Fruit fly (Drosophila melanogaster) whole organism, wandering third instar larva: Measurements from ENCODE around the gene Lgr3.

Experiments used
- Abd-B ChIP-seq: fragments of >200 bp; optimal IDR thresholded peaks from 2 replicates; lab custom pipeline; 2017; ENCODE audit warnings: missing biosample characterization, missing genetic modification characterization
- CG32264 ChIP-seq: fragments of 200-800 bp; sonication (Bioruptor generic); optimal IDR thresholded peaks from 2 replicates; lab custom pipeline; 2016; ENCODE audit warnings: missing biosample characterization, missing genetic modification characterization
- CrebA ChIP-seq: fragments of 200-800 bp; sonication (Bioruptor generic); optimal IDR thresholded peaks from 2 replicates; lab custom pipeline; 2016; ENCODE audit warnings: missing biosample characterization, mild to moderate bottlenecking, missing genetic modification characterization, borderline replicate concordance
- Dfd ChIP-seq: fragments of >200 bp; optimal IDR thresholded peaks from 2 replicates; lab custom pipeline; 2017; ENCODE audit warnings: missing biosample characterization, missing genetic modification characterization
- Dif ChIP-seq: fragments of 200-275, 200-300 bp; sonication (Bioruptor generic); optimal IDR thresholded peaks from 2 replicates; lab custom pipeline; 2018; ENCODE audit warnings: missing biosample characterization, missing genetic modification characterization; ENCODE audit not compliant: partially characterized antibody
- GATAd ChIP-seq: sonication (Bioruptor generic); optimal IDR thresholded peaks from 2 replicates; lab custom pipeline; 2016; ENCODE audit warnings: missing biosample characterization, missing genetic modification characterization
- HLH106 ChIP-seq: fragments of 200-800 bp; optimal IDR thresholded peaks from 3 replicates; lab custom pipeline; 2019; ENCODE audit warnings: missing biosample characterization, mild to moderate bottlenecking, missing genetic modification characterization, moderate library complexity
- Hr78 ChIP-seq: fragments of >200 bp; optimal IDR thresholded peaks from 2 replicates; lab custom pipeline; 2017; ENCODE audit warnings: missing biosample characterization, missing genetic modification characterization
- Hr83 ChIP-seq: fragments of 200-300 bp; sonication (Bioruptor generic); optimal IDR thresholded peaks from 2 replicates; lab custom pipeline; 2016; ENCODE audit warnings: missing biosample characterization, mild to moderate bottlenecking, missing genetic modification characterization, moderate library complexity; ENCODE audit not compliant: poor library complexity, severe bottlenecking
- Jra ChIP-seq: sonication (Bioruptor generic); optimal IDR thresholded peaks from 2 replicates; lab custom pipeline; 2016; ENCODE audit warnings: missing biosample characterization, missing genetic modification characterization
- Mio ChIP-seq: sonication (Bioruptor generic); optimal IDR thresholded peaks from 2 replicates; lab custom pipeline; 2016; ENCODE audit warnings: missing biosample characterization, missing genetic modification characterization
- Myc ChIP-seq: fragments of >200 bp; optimal IDR thresholded peaks from 2 replicates; lab custom pipeline; 2017
- N ChIP-seq: fragments of >200 bp; optimal IDR thresholded peaks from 2 replicates; lab custom pipeline; 2018; ENCODE audit warnings: missing biosample characterization, missing external identifiers, missing genetic modification characterization
- OdsH ChIP-seq: fragments of 200-800 bp; sonication (Bioruptor generic); optimal IDR thresholded peaks from 2 replicates; lab custom pipeline; 2016; ENCODE audit warnings: missing biosample characterization, mild to moderate bottlenecking, missing genetic modification characterization
- Rel ChIP-seq, 2 experiments: fragments of 200-800 bp; sonication (Bioruptor generic) in 1 of 2; optimal IDR thresholded peaks; 2 replicates in 1 of 2; 3 replicates in 1 of 2; lab custom pipeline; 2016 to 2019; ENCODE audit warnings: mild to moderate bottlenecking in 2 of 2, missing biosample characterization in 2 of 2, missing genetic modification characterization in 2 of 2, moderate library complexity in 1 of 2
- Sp1 ChIP-seq: fragments of 200-800 bp; sonication (Bioruptor generic); optimal IDR thresholded peaks from 3 replicates; lab custom pipeline; 2019; ENCODE audit warnings: missing biosample characterization, mild to moderate bottlenecking, missing genetic modification characterization, moderate library complexity
- Vsx2 ChIP-seq: fragments of 200-300, 225-300 bp; sonication (Bioruptor generic); optimal IDR thresholded peaks from 2 replicates; lab custom pipeline; 2018; ENCODE audit warnings: missing biosample characterization, missing genetic modification characterization; ENCODE audit not compliant: partially characterized antibody
- br ChIP-seq: fragments of 200-800 bp; sonication (Bioruptor generic); optimal IDR thresholded peaks from 2 replicates; lab custom pipeline; 2016; ENCODE audit warnings: missing biosample characterization, missing genetic modification characterization
- brk ChIP-seq: fragments of 200-800 bp; sonication (Bioruptor generic); optimal IDR thresholded peaks from 2 replicates; lab custom pipeline; 2016; ENCODE audit warnings: missing biosample characterization, mild to moderate bottlenecking, missing genetic modification characterization
- dl ChIP-seq, 2 experiments: fragments of 175-275, 200-275 bp in 1 of 2; fragments of 200-275 bp in 1 of 2; sonication (Bioruptor generic); optimal IDR thresholded peaks; lab custom pipeline; 2018; ENCODE audit warnings: mild to moderate bottlenecking in 2 of 2, missing biosample characterization in 2 of 2, missing genetic modification characterization in 2 of 2, moderate library complexity in 2 of 2; ENCODE audit not compliant: partially characterized antibody in 2 of 2, insufficient read depth in 1 of 2
- dmrt93B ChIP-seq: fragments of 200-800 bp; sonication (Bioruptor generic); optimal IDR thresholded peaks from 2 replicates; lab custom pipeline; 2018; ENCODE audit warnings: missing biosample characterization, mild to moderate bottlenecking, missing genetic modification characterization
- ey ChIP-seq: fragments of 200-800 bp; sonication (Bioruptor generic); optimal IDR thresholded peaks from 2 replicates; lab custom pipeline; 2016; ENCODE audit warnings: missing biosample characterization, missing genetic modification characterization
- foxo ChIP-seq, 2 experiments: fragments of 200-800 bp; sonication (Bioruptor generic); optimal IDR thresholded peaks; 2 replicates in 1 of 2; 3 replicates in 1 of 2; lab custom pipeline; 2016 to 2017; ENCODE audit warnings: missing biosample characterization in 2 of 2, missing genetic modification characterization in 2 of 2
- fru ChIP-seq: fragments of 200-800 bp; sonication (Bioruptor generic); optimal IDR thresholded peaks from 3 replicates; lab custom pipeline; 2016; ENCODE audit warnings: missing biosample characterization, mild to moderate bottlenecking, missing genetic modification characterization
- h ChIP-seq: fragments of 200-800 bp; sonication (Bioruptor generic); optimal IDR thresholded peaks from 3 replicates; lab custom pipeline; 2016; ENCODE audit warnings: missing biosample characterization, mild to moderate bottlenecking, missing genetic modification characterization
- jim ChIP-seq: fragments of 175-275, 200-325 bp; sonication (Bioruptor generic); optimal IDR thresholded peaks from 2 replicates; lab custom pipeline; 2016; ENCODE audit warnings: missing biosample characterization, mild to moderate bottlenecking, missing genetic modification characterization
- sage ChIP-seq: fragments of 200-800 bp; sonication (Bioruptor generic); optimal IDR thresholded peaks from 2 replicates; lab custom pipeline; 2016; ENCODE audit warnings: missing biosample characterization, mild to moderate bottlenecking, missing genetic modification characterization
- sv ChIP-seq: fragments of 200-800 bp; sonication (Bioruptor generic); optimal IDR thresholded peaks from 3 replicates; lab custom pipeline; 2016; ENCODE audit warnings: missing biosample characterization, missing genetic modification characterization
- usp ChIP-seq: fragments of >200 bp; optimal IDR thresholded peaks from 2 replicates; lab custom pipeline; 2017; ENCODE audit warnings: missing biosample characterization, missing genetic modification characterization
- woc ChIP-seq: sonication (Bioruptor generic); optimal IDR thresholded peaks from 2 replicates; lab custom pipeline; 2016; ENCODE audit warnings: missing biosample characterization, mild to moderate bottlenecking, missing genetic modification characterization

Gene Lgr3

DNA sequence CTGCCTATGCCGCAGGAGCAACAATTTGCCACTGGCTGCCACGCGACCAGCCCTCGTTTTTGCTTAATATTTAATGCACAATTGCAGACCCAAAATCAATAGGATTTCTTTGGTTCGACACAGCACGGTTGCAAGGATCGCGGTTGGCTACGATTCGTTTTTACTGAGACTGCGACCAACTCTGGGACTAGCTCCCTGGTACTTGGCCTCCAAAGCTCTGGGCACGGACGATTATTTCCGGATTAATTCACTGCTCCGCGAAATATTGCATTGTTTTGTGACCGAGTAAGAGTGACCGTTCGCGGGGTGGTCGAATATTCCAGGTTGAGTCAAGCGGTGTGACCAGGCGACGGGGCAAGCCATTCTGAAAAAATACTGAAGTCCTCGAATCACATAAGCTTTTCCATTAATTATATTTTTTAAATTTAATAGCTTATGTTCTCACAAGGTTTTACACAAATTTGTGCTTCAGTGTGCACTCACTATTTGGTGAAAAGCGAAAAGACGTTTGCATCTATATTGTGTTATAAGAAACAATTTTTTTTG, 4.6 kb upstream of the Lgr3 start, which contains the start of gene Tnks:
Gene Tnks (minus strand): TSS at position 302 of the 546 bp plus-strand sequence.
- TF ChIP-seq Hr78 (GFP tag; lab: Kevin White, UChicago) (no peak), Rel (GFP tag; optimal IDR thresholded peaks at IDR 0.05; lab: Kevin White, UChicago) (no peak), Rel (tag; optimal IDR thresholded peaks at IDR 0.05; lab: Kevin White, UChicago) (peak; percentile 10), sv (GFP tag; lab: Kevin White, UChicago) (peak; percentile 23)

DNA sequence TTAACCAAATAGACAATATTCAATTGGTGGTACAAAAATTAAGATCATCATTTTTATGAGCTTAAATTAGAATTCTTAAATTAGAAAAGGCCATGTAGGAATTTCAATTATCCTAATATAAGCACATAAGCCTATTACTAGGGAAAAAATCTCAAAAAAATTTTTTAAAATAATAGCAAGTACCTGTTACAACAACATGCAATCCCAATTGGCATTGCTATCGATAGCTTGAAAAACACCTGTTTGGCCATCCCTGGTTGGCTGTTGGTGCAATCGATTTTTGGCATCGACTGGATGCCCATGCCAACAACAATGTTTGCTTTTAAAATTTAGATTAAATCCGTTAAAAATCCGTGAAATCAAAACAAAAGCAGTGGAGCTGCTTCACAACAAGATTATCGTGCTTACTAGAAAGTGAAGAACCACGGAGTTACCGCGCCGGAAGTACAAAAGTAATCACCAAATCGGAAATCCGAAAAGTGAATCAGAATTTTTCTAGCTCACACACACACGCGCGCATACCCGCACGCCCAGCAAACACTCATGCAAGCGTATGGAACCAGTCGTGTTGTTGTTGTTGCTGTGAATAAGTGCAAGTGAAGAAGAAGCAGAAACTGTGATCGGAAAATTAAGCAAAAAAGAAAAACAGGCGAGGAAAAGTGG, 3.9 kb upstream of the Lgr3 start, which contains the start of gene RASSF8:
Gene RASSF8 (plus strand): TSS at position 265 of the 663 bp plus-strand sequence.
- TF ChIP-seq Jra (GFP tag; lab: Kevin White, UChicago) (peak; percentile 40), Hr83 (GFP tag; lab: Kevin White, UChicago) (peak; percentile 48), h (GFP tag; lab: Kevin White, UChicago) (no peak), fru (peak; percentile 31), Vsx2 (GFP tag; lab: Kevin White, UChicago) (no peak), foxo (GFP tag; optimal IDR thresholded peaks at IDR 0.05; lab: Kevin White, UChicago) (peak in 1 of 2 experiments; percentile 48), brk (no peak), ey (GFP tag; lab: Kevin White, UChicago) (peak; percentile 16), HLH106 (tag; lab: Kevin White, UChicago) (peak; percentile 27), Abd-B (GFP tag; lab: Kevin White, UChicago) (no peak), dmrt93B (GFP tag; lab: Kevin White, UChicago) (no peak), sv (GFP tag; lab: Kevin White, UChicago) (peak; percentile 5), woc (GFP tag; lab: Kevin White, UChicago) (peak; percentile 75), Sp1 (GFP tag; lab: Kevin White, UChicago) (no peak), N (GFP tag; lab: Kevin White, UChicago) (no peak)

DNA sequence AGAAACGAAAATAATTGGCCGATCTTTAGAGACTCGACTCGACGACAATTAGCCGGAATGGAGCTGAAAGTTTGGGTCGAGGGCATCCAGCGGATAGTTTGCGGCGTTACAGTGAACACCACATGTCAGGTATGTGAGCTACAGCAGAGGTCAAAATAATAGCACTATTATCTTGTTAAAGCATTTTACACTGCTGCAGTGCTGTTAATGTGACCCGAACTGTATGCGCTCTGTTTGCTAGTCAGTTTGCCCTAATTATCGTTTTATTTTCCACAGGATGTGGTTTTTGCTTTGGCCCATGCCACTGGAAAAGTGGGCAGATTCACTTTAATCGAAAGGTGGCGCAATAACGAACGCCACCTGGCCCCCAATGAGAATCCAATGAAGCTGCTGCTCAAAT, 3.3 kb upstream of the Lgr3 start:
- TF ChIP-seq CrebA (GFP tag; lab: Kevin White, UChicago) (no peak), br (no peak), usp (GFP tag; lab: Kevin White, UChicago) (no peak), ey (GFP tag; lab: Kevin White, UChicago) (no peak), Mio (no peak), Dif (no peak), HLH106 (tag; lab: Kevin White, UChicago) (no peak), woc (GFP tag; lab: Kevin White, UChicago) (no peak), Hr78 (GFP tag; lab: Kevin White, UChicago) (no peak), dl (GFP tag; optimal IDR thresholded peaks at IDR 0.05; lab: Kevin White, UChicago; ENCODE audit: insufficient read depth in 1 of 2, partially characterized antibody in 2 of 2) (no peak), jim (GFP tag; lab: Kevin White, UChicago) (no peak), sv (GFP tag; lab: Kevin White, UChicago) (no peak), Myc (lab: Kevin White, UChicago) (no peak), sage (GFP tag; lab: Kevin White, UChicago) (no peak), GATAd (no peak), N (GFP tag; lab: Kevin White, UChicago) (no peak), Jra (GFP tag; lab: Kevin White, UChicago) (no peak), Dfd (GFP tag; lab: Kevin White, UChicago) (no peak), CG32264 (GFP tag; lab: Kevin White, UChicago) (no peak), Rel (GFP tag; optimal IDR thresholded peaks at IDR 0.05; lab: Kevin White, UChicago) (no peak), Rel (tag; optimal IDR thresholded peaks at IDR 0.05; lab: Kevin White, UChicago) (no peak)

DNA sequence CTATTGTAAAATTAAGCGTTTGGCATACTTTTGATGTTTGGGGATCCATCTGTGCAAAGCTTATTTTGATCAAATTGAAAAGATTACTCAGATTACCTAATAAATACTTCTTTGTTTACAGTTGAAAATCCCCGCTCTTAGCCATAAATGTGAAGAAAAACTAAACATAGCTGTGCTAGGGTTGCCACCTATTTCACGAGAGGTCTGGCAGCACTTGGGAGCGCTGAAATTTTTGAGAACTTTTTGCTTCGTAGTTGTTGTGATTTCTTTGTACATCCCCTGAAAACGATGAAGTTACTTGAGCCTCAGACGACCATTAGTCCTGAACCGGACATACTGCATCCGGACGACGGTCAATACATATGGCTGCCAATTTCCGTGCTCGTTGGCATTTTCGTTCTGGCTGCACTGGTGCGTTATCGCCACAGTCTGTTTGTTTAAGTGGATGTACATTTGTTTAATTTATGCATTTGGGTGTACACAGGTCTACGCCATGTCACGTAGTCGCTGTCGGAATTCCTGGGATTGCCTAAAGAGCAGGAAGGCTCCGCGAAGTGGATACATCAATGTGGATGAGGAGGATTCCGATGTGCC, 13.0 kb downstream of the Lgr3 start, which contains the start of the genes CG4730 and CG5039:
Gene CG4730 (minus strand): TSS at position 194 of the 594 bp plus-strand sequence.
Gene CG5039 (plus strand): TSS at position 195 of the 594 bp plus-strand sequence.
- no peak for TF ChIP-seq jim (GFP tag; lab: Kevin White, UChicago)
- TF ChIP-seq OdsH (GFP tag; lab: Kevin White, UChicago): peak; percentile 2
- no peak for TF ChIP-seq Rel (GFP tag; optimal IDR thresholded peaks at IDR 0.05; lab: Kevin White, UChicago)
- peak; percentile 99 for TF ChIP-seq Rel (tag; optimal IDR thresholded peaks at IDR 0.05; lab: Kevin White, UChicago)
- no peak for TF ChIP-seq Dfd (GFP tag; lab: Kevin White, UChicago)
